Fruit fly (Drosophila melanogaster): ENCODE results near the gene csw.

- TF ChIP-seq CTCF (optimal IDR thresholded peaks at IDR 0.05) (no peak), CG8478 (optimal IDR thresholded peaks at IDR 0.05) (no peak)
Observed at dm6 chrX:2048778-2049686, 45.0 kb upstream of the csw start.

Measured in S2 (cell line).